Worm (Caenorhabditis elegans): Measurements from ENCODE around the gene spat-2.

The spat-2 gene

ce11 chrIII:11007552-11008272 is 29.0 kb upstream of the spat-2 start, which contains the start of the genes fipr-17 and Y48A6B.3 (continued):
- TF ChIP-seq madf-3 (GFP tag; IDR thresholded peaks at IDR 0.05) (0 out of 2 replicates have a peak, but pooled peaks have one; percentile 39), snpc-3.4 (tag; optimal IDR thresholded peaks at IDR 0.05) (peak; percentile 69), mxl-1 (tag; optimal IDR thresholded peaks at IDR 0.05) (no peak), F57A8.1 (GFP tag; optimal IDR thresholded peaks at IDR 0.05) (no peak), sptf-2 (GFP tag; optimal IDR thresholded peaks at IDR 0.05) (no peak), Y53G8AR.9 (GFP tag; conservative IDR thresholded peaks at IDR 0.05) (peak; percentile 50; the same call in 1 of the 2 replicates), F57C9.4 (tag; optimal IDR thresholded peaks at IDR 0.05) (no peak), nhr-120 (GFP tag; IDR thresholded peaks at IDR 0.05) (no peak), snpc-1.3 (tag; optimal IDR thresholded peaks at IDR 0.05; ENCODE audit: insufficient read depth) (peak; percentile 23), ztf-28 (GFP tag; IDR thresholded peaks at IDR 0.05) (0 out of 2 replicates have a peak, but pooled peaks have one; percentile 43), madf-8 (GFP tag; conservative IDR thresholded peaks at IDR 0.05) (peak; percentile 60), tbx-9 (tag; optimal IDR thresholded peaks at IDR 0.05; ENCODE audit: borderline replicate concordance) (no peak), akir-1 (GFP tag; optimal IDR thresholded peaks at IDR 0.05) (no peak), attf-6 (GFP tag; IDR thresholded peaks at IDR 0.05) (0 out of 2 replicates have a peak, but pooled peaks have one; percentile 16), mcd-1 (GFP tag; IDR thresholded peaks at IDR 0.05) (peak; percentile 97), rcor-1 (GFP tag; IDR thresholded peaks at IDR 0.05) (peak; percentile 56), ceh-27 (GFP tag; optimal IDR thresholded peaks at IDR 0.05) (peak; percentile 42), snpc-4 (GFP tag; optimal IDR thresholded peaks at IDR 0.05) (peak; percentile 42), snpc-4 (tag; optimal IDR thresholded peaks at IDR 0.05) (peak; percentile 46 to 70 (median 62)), egrh-3 (GFP tag; IDR thresholded peaks at IDR 0.05) (0 out of 2 replicates have a peak, but pooled peaks have one; percentile 25), lin-35 (GFP tag; optimal IDR thresholded peaks at IDR 0.05) (peak; percentile 37 to 96 (median 70)), hmg-1.2 (GFP tag; IDR thresholded peaks at IDR 0.05) (peak; percentile 67), ztf-18 (tag; optimal IDR thresholded peaks at IDR 0.05) (peak; percentile 31), egl-18 (GFP tag; IDR thresholded peaks at IDR 0.05) (no peak), cebp-1 (GFP tag; IDR thresholded peaks at IDR 0.05) (no peak), cebp-1 (tag; optimal IDR thresholded peaks at IDR 0.05) (peak; percentile 62), Y53F4B.3 (GFP tag; IDR thresholded peaks at IDR 0.05) (no peak), cebp-2 (GFP tag; IDR thresholded peaks at IDR 0.05) (no peak), attf-5 (GFP tag; optimal IDR thresholded peaks at IDR 0.05) (peak; percentile 88), athp-1 (tag; optimal IDR thresholded peaks at IDR 0.05) (peak; percentile 21), pbrm-1 (GFP tag; IDR thresholded peaks at IDR 0.05) (peak; percentile 46; the same call in 1 of the 2 replicates), dpff-1 (tag; optimal IDR thresholded peaks at IDR 0.05) (no peak), nfyb-1 (GFP tag; IDR thresholded peaks at IDR 0.05) (0 out of 2 replicates have a peak, but pooled peaks have one; percentile 42), lin-54 (GFP tag; optimal IDR thresholded peaks at IDR 0.05) (peak; percentile 98), attf-3 (GFP tag; conservative IDR thresholded peaks at IDR 0.05) (0 out of 2 replicates have a peak, but pooled peaks have one; percentile 14), F10E7.11 (tag; optimal IDR thresholded peaks at IDR 0.05) (no peak), B0336.3 (GFP tag; IDR thresholded peaks at IDR 0.05) (0 out of 2 replicates have a peak, but pooled peaks have one; percentile 24), lin-40 (tag; optimal IDR thresholded peaks at IDR 0.05) (peak; percentile 41), F52B5.7 (tag; optimal IDR thresholded peaks at IDR 0.05) (no peak), ceh-100 (GFP tag; IDR thresholded peaks at IDR 0.05) (peak; percentile 82), D2030.7 (GFP tag; IDR thresholded peaks at IDR 0.05) (peak; percentile 87), ztf-25 (GFP tag; IDR thresholded peaks at IDR 0.05) (no peak), F33H1.4 (GFP tag; IDR thresholded peaks at IDR 0.05) (peak; percentile 76), lsl-1 (GFP tag; optimal IDR thresholded peaks at IDR 0.05) (peak; percentile 80), chd-7 (tag; optimal IDR thresholded peaks at IDR 0.05) (no peak), ets-4 (GFP tag; optimal IDR thresholded peaks at IDR 0.05) (no peak), ceh-91 (GFP tag; IDR thresholded peaks at IDR 0.05) (peak; percentile 42; the same call in 1 of the 2 replicates)
